Fruit fly (Drosophila melanogaster) whole organism, embryonic: ENCODE measurements around the gene CG42784.

Source experiments
- Ada2b ChIP-seq: fragments of 200-800 bp; sonication (Bioruptor generic); IDR thresholded peaks from 2 replicates; pipeline ENCODE4 v1.3.6; 2022; ENCODE audit warnings: missing biosample characterization, missing genetic modification characterization
- CG10267 ChIP-seq: fragments of 200-800 bp; sonication (Bioruptor generic); optimal IDR thresholded peaks from 2 replicates; lab custom pipeline; 2018; ENCODE audit warnings: missing biosample characterization, mild to moderate bottlenecking, missing genetic modification characterization, moderate library complexity
- CG10366 ChIP-seq: fragments of 200-800 bp; sonication (Bioruptor generic); IDR thresholded peaks from 2 replicates; pipeline ENCODE4 v1.3.6; 2022; ENCODE audit warnings: missing biosample characterization, missing genetic modification characterization
- CG13287 ChIP-seq: fragments of 200-800 bp; sonication (Bioruptor generic); IDR thresholded peaks from 2 replicates; pipeline ENCODE4 v1.3.6; 2022; ENCODE audit warnings: missing biosample characterization, missing genetic modification characterization; ENCODE audit not compliant: partially characterized antibody
- CG15011 ChIP-seq: fragments of 200-800 bp; sonication (Bioruptor generic); optimal IDR thresholded peaks from 3 replicates; lab custom pipeline; 2018; ENCODE audit warnings: missing biosample characterization, mild to moderate bottlenecking, missing genetic modification characterization
- CG15269 ChIP-seq: fragments of 200-800 bp; sonication (Bioruptor generic); optimal IDR thresholded peaks from 2 replicates; lab custom pipeline; 2018; ENCODE audit warnings: missing biosample characterization, mild to moderate bottlenecking, missing genetic modification characterization, moderate library complexity
- CG17829 ChIP-seq: fragments of 200-800 bp; optimal IDR thresholded peaks from 2 replicates; lab custom pipeline; 2019; ENCODE audit warnings: missing biosample characterization, mild to moderate bottlenecking, missing genetic modification characterization, moderate library complexity
- CG30020 ChIP-seq: fragments of 200-800 bp; optimal IDR thresholded peaks from 2 replicates; lab custom pipeline; 2019; ENCODE audit warnings: missing biosample characterization, mild to moderate bottlenecking, missing genetic modification characterization, moderate library complexity
- CG3407 ChIP-seq: fragments of 200-800 bp; sonication (Bioruptor generic); optimal IDR thresholded peaks from 2 replicates; lab custom pipeline; 2018; ENCODE audit warnings: missing biosample characterization, mild to moderate bottlenecking, missing genetic modification characterization
- CG42726 ChIP-seq: fragments of 200-800 bp; sonication (Bioruptor generic); IDR thresholded peaks from 2 replicates; pipeline ENCODE4 v1.3.6; 2022; ENCODE audit warnings: missing biosample characterization, missing genetic modification characterization; ENCODE audit not compliant: partially characterized antibody
- CG4617 ChIP-seq: fragments of 200-800 bp; sonication (Bioruptor generic); optimal IDR thresholded peaks from 3 replicates; lab custom pipeline; 2016; ENCODE audit warnings: missing biosample characterization, missing genetic modification characterization, borderline replicate concordance
- CG7745 ChIP-seq: fragments of 200-800 bp; sonication (Bioruptor generic); optimal IDR thresholded peaks from 2 replicates; lab custom pipeline; 2018; ENCODE audit warnings: missing biosample characterization, mild to moderate bottlenecking, missing genetic modification characterization, moderate library complexity
- CG7928 ChIP-seq: fragments of 200-800 bp; sonication (Bioruptor generic); optimal IDR thresholded peaks from 2 replicates; lab custom pipeline; 2017; ENCODE audit warnings: missing biosample characterization, mild to moderate bottlenecking, missing genetic modification characterization
- CG8281 ChIP-seq: fragments of 200-800 bp; sonication (Bioruptor generic); optimal IDR thresholded peaks from 2 replicates; lab custom pipeline; 2018; ENCODE audit warnings: missing biosample characterization, mild to moderate bottlenecking, missing genetic modification characterization, moderate library complexity
- CG9817 ChIP-seq: fragments of 200-800 bp; sonication (Bioruptor generic); optimal IDR thresholded peaks from 2 replicates; lab custom pipeline; 2018; ENCODE audit warnings: missing biosample characterization, mild to moderate bottlenecking, missing genetic modification characterization, moderate library complexity
- D19B ChIP-seq: fragments of 200-800 bp; sonication (Bioruptor generic); optimal IDR thresholded peaks from 2 replicates; lab custom pipeline; 2017; ENCODE audit warnings: missing biosample characterization, mild to moderate bottlenecking, missing genetic modification characterization
- Deaf1 ChIP-seq: fragments of 200-800 bp; optimal IDR thresholded peaks from 3 replicates; lab custom pipeline; 2019; ENCODE audit warnings: missing biosample characterization, mild to moderate bottlenecking, missing genetic modification characterization, moderate library complexity
- Dip3 ChIP-seq: fragments of 200-800 bp; sonication (Bioruptor generic); optimal IDR thresholded peaks from 3 replicates; lab custom pipeline; 2016; ENCODE audit warnings: missing biosample characterization, missing genetic modification characterization
- Ets97D ChIP-seq: fragments of 200-800 bp; sonication (Bioruptor generic); optimal IDR thresholded peaks from 3 replicates; lab custom pipeline; 2016; ENCODE audit warnings: missing biosample characterization, missing genetic modification characterization
- Fer1 ChIP-seq: fragments of 200-800 bp; sonication (Bioruptor generic); optimal IDR thresholded peaks from 2 replicates; lab custom pipeline; 2017; ENCODE audit warnings: missing biosample characterization, mild to moderate bottlenecking, missing genetic modification characterization
- H15 ChIP-seq: fragments of 200-800 bp; sonication (Bioruptor generic); IDR thresholded peaks from 3 replicates; pipeline ENCODE4 v1.3.6; 2022; ENCODE audit warnings: missing biosample characterization, missing genetic modification characterization
- HLH3B ChIP-seq: fragments of 200-800 bp; sonication (Bioruptor generic); IDR thresholded peaks from 2 replicates; pipeline ENCODE4 v1.3.6; 2022; ENCODE audit warnings: missing biosample characterization, missing genetic modification characterization
- Hr39 ChIP-seq: fragments of >200 bp; optimal IDR thresholded peaks from 2 replicates; lab custom pipeline; 2017
- Hsf ChIP-seq: fragments of 200-800 bp; sonication (Bioruptor generic); optimal IDR thresholded peaks from 3 replicates; lab custom pipeline; 2016; ENCODE audit warnings: missing biosample characterization, missing genetic modification characterization
- PHDP ChIP-seq: fragments of 200-800 bp; sonication (Bioruptor generic); optimal IDR thresholded peaks from 3 replicates; lab custom pipeline; 2018; ENCODE audit warnings: missing biosample characterization, mild to moderate bottlenecking, missing genetic modification characterization, moderate library complexity
- Pdp1 ChIP-seq, 2 experiments: fragments of 200-800 bp; sonication (Bioruptor generic); optimal IDR thresholded peaks; 3 replicates each; lab custom pipeline; 2016; ENCODE audit warnings: missing biosample characterization in 2 of 2, missing genetic modification characterization in 2 of 2, mild to moderate bottlenecking in 1 of 2, moderate library complexity in 1 of 2
- Xrp1 ChIP-seq: fragments of 200-800 bp; sonication (Bioruptor generic); IDR thresholded peaks from 2 replicates; pipeline ENCODE4 v1.3.6; 2022; ENCODE audit warnings: missing biosample characterization, missing genetic modification characterization
- YL-1 ChIP-seq: fragments of 200-800 bp; sonication (Bioruptor generic); optimal IDR thresholded peaks from 3 replicates; lab custom pipeline; 2017; ENCODE audit warnings: missing biosample characterization, mild to moderate bottlenecking, missing genetic modification characterization
- ara ChIP-seq: fragments of 200-800 bp; sonication (Bioruptor generic); IDR thresholded peaks from 2 replicates; pipeline ENCODE4 v1.3.6; 2022; ENCODE audit warnings: missing biosample characterization, missing genetic modification characterization
- ase ChIP-seq: fragments of 200-800 bp; sonication (Bioruptor generic); IDR thresholded peaks from 3 replicates; pipeline ENCODE4 v1.3.6; 2022; ENCODE audit warnings: missing biosample characterization, missing genetic modification characterization
- cato ChIP-seq: fragments of 200-800 bp; sonication (Bioruptor generic); optimal IDR thresholded peaks from 2 replicates; lab custom pipeline; 2016; ENCODE audit warnings: missing biosample characterization, missing genetic modification characterization, borderline replicate concordance
- dmrt11E ChIP-seq: fragments of 200-800 bp; sonication (Bioruptor generic); optimal IDR thresholded peaks from 3 replicates; lab custom pipeline; 2018; ENCODE audit warnings: missing biosample characterization, mild to moderate bottlenecking, missing genetic modification characterization, moderate library complexity
- dmrt99B ChIP-seq: fragments of 200-800 bp; sonication (Bioruptor generic); optimal IDR thresholded peaks from 2 replicates; lab custom pipeline; 2018; ENCODE audit warnings: missing biosample characterization, mild to moderate bottlenecking, missing genetic modification characterization, moderate library complexity
- fd3F ChIP-seq: fragments of 200-800 bp; sonication (Bioruptor generic); optimal IDR thresholded peaks from 2 replicates; lab custom pipeline; 2018; ENCODE audit warnings: missing biosample characterization, mild to moderate bottlenecking, missing genetic modification characterization, moderate library complexity
- fd96Cb ChIP-seq: fragments of 200-800 bp; sonication (Bioruptor generic); optimal IDR thresholded peaks from 2 replicates; lab custom pipeline; 2018; ENCODE audit warnings: missing biosample characterization, mild to moderate bottlenecking, missing genetic modification characterization, moderate library complexity
- fru ChIP-seq: fragments of >200 bp; optimal IDR thresholded peaks from 2 replicates; lab custom pipeline; 2017
- ind ChIP-seq: fragments of 200-800 bp; sonication (Bioruptor generic); optimal IDR thresholded peaks from 3 replicates; lab custom pipeline; 2016; ENCODE audit warnings: missing biosample characterization, missing genetic modification characterization
- mam ChIP-seq: fragments of 200-800 bp; sonication (Bioruptor generic); optimal IDR thresholded peaks from 3 replicates; lab custom pipeline; 2016; ENCODE audit warnings: missing biosample characterization, missing genetic modification characterization
- nerfin-2 ChIP-seq: fragments of 200-800 bp; sonication (Bioruptor generic); IDR thresholded peaks from 2 replicates; pipeline ENCODE4 v1.3.6; 2022; ENCODE audit warnings: missing biosample characterization, missing genetic modification characterization; ENCODE audit not compliant: partially characterized antibody
- oc ChIP-seq: fragments of 200-800 bp; sonication (Bioruptor generic); optimal IDR thresholded peaks from 2 replicates; lab custom pipeline; 2018; ENCODE audit warnings: missing biosample characterization, mild to moderate bottlenecking, missing genetic modification characterization, moderate library complexity
- odd ChIP-seq: fragments of 200-800 bp; sonication (Bioruptor generic); optimal IDR thresholded peaks from 2 replicates; lab custom pipeline; 2017; ENCODE audit warnings: missing biosample characterization, mild to moderate bottlenecking, missing genetic modification characterization
- repo ChIP-seq: fragments of 200-800 bp; sonication (Bioruptor generic); optimal IDR thresholded peaks from 2 replicates; lab custom pipeline; 2016; ENCODE audit warnings: missing biosample characterization, missing genetic modification characterization
- row ChIP-seq: fragments of 200-800 bp; sonication (Bioruptor generic); IDR thresholded peaks from 3 replicates; pipeline ENCODE4 v1.3.6; 2022; ENCODE audit warnings: missing biosample characterization, missing genetic modification characterization
- salm ChIP-seq: fragments of 200-800 bp; sonication (Bioruptor generic); optimal IDR thresholded peaks from 2 replicates; lab custom pipeline; 2018; ENCODE audit warnings: missing biosample characterization, mild to moderate bottlenecking, missing genetic modification characterization
- sima ChIP-seq: fragments of 200-800 bp; sonication (Bioruptor generic); optimal IDR thresholded peaks from 2 replicates; lab custom pipeline; 2016; ENCODE audit warnings: missing biosample characterization, missing genetic modification characterization
- slp2 ChIP-seq: fragments of 200-800 bp; sonication (Bioruptor generic); optimal IDR thresholded peaks from 2 replicates; lab custom pipeline; 2016; ENCODE audit warnings: missing biosample characterization, missing genetic modification characterization
- trem ChIP-seq: fragments of 200-800 bp; optimal IDR thresholded peaks from 3 replicates; lab custom pipeline; 2019; ENCODE audit warnings: missing biosample characterization, mild to moderate bottlenecking, missing genetic modification characterization, moderate library complexity
- tx ChIP-seq: fragments of 200-800 bp; sonication (Bioruptor generic); optimal IDR thresholded peaks from 2 replicates; lab custom pipeline; 2016; ENCODE audit warnings: missing biosample characterization, missing genetic modification characterization
- zfh1 ChIP-seq: fragments of 200-800 bp; sonication (Bioruptor generic); IDR thresholded peaks from 3 replicates; pipeline ENCODE4 v1.3.6; 2022; ENCODE audit warnings: missing biosample characterization, missing genetic modification characterization

The CG42784 gene

DNA sequence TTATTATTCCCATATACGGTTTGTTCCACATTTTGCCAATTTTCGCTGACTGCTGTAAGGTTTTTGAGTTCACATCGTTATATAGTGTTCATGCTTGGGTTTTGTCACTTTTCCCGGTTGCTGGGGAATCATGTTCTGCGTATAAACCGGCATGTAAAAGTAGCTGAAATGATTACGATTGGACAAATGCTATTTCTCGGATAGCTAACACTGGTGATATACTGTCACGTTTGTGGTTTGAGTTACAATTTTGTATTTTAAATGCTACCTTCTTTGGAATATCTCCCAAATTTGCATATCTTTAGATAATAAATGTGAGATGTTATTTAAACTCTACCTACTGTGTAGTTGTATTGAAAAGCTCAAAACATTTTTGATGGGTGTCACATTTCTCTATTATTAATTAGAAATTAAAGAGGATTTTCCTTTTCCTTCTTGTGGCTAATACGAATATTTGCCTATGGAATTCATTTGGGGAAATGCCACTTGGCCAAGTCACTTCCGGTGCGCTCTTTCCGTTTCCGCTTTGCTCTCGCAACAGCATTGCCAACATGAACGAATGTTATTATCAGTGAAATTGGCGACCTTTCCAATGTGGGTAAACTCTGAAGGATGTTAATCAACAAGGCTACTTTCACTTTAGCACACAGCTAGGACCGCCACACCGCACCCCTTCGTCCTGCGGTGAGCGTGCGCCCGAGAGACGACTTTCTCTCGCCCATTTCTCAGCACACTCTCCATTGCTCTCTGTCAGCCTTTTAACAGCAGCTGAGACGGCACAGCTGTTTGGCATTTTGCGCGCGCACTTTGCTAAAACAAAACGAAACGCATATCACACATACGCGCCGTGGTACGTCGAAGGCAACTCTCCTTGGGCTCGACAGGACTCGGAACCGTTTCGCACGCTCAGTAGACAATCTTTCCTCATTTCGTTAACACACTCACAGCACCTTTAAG, at the start of gene CG42784, which contains the start of the genes CG16956 and CG43850 (continued):
- TF ChIP-seq Ets97D (peak; percentile 97), nerfin-2 (GFP tag; lab: Robert Waterston, UW) (no peak), CG10267 (peak; percentile 13), CG15011 (GFP tag; lab: Kevin White, UChicago) (peak; percentile 68), Pdp1 (GFP tag; optimal IDR thresholded peaks at IDR 0.05; lab: Kevin White, UChicago) (no peak), HLH3B (no peak; the same call in 1 of the 2 replicates), mam (no peak), fru (lab: Kevin White, UChicago) (no peak), slp2 (GFP tag; lab: Kevin White, UChicago) (no peak), fd96Cb (tag; lab: Kevin White, UChicago) (no peak), CG3407 (GFP tag; lab: Kevin White, UChicago) (no peak), ara (no peak), D19B (GFP tag; lab: Kevin White, UChicago) (peak; percentile 32), CG4617 (GFP tag; lab: Kevin White, UChicago) (no peak), fd3F (GFP tag; lab: Kevin White, UChicago) (peak; percentile 59), Ada2b (no peak), zfh1 (GFP tag; lab: Robert Waterston, UW) (no peak), repo (GFP tag; lab: Kevin White, UChicago) (no peak), salm (no peak), odd (GFP tag; lab: Kevin White, UChicago) (peak; percentile 83), Dip3 (GFP tag; lab: Kevin White, UChicago) (no peak), CG8281 (peak; percentile 11), trem (no peak), oc (no peak), YL-1 (GFP tag; lab: Kevin White, UChicago) (peak; percentile 55), CG42726 (GFP tag; lab: Robert Waterston, UW) (no peak), Hr39 (no peak), ase (0 out of 3 replicates have a peak, but pooled peaks have one; percentile 7), CG9817 (peak; percentile 44), dmrt99B (tag; lab: Kevin White, UChicago) (peak; percentile 51), Hsf (GFP tag; lab: Kevin White, UChicago) (peak; percentile 17), CG10366 (no peak), cato (GFP tag; lab: Kevin White, UChicago) (no peak), CG13287 (peak; percentile 23), Xrp1 (GFP tag; lab: Robert Waterston, UW) (no peak), PHDP (tag; lab: Kevin White, UChicago) (peak; percentile 66), CG7745 (tag; lab: Kevin White, UChicago) (no peak), tx (GFP tag; lab: Kevin White, UChicago) (no peak), CG7928 (GFP tag; lab: Kevin White, UChicago) (no peak), dmrt11E (tag; lab: Kevin White, UChicago) (no peak), CG30020 (tag; lab: Kevin White, UChicago) (no peak), sima (GFP tag; lab: Kevin White, UChicago) (no peak), ind (GFP tag; lab: Kevin White, UChicago) (no peak), H15 (no peak), Deaf1 (tag; lab: Kevin White, UChicago) (peak; percentile 48), row (GFP tag; lab: Robert Waterston, UW) (no peak), Fer1 (peak; percentile 92), CG17829 (tag; lab: Kevin White, UChicago) (no peak), CG15269 (tag; lab: Kevin White, UChicago) (peak; percentile 66)
